Fruit fly (Drosophila melanogaster) whole organism: Measurements from ENCODE around the gene P5CDh1.

Source experiments
- pan ChIP-seq: fragments of >200 bp; optimal IDR thresholded peaks from 2 replicates; lab custom pipeline; 2017
- usp ChIP-seq: fragments of >200 bp; optimal IDR thresholded peaks from 2 replicates; lab custom pipeline; 2017; ENCODE audit warnings: missing biosample characterization, missing genetic modification characterization, mixed read lengths

dm6 chr3L:21844488-21844887 lies 3.3 kb upstream of the P5CDh1 start, which contains the start of gene mub:
- TF ChIP-seq usp (GFP tag; lab: Kevin White, UChicago) (no peak), pan (lab: Kevin White, UChicago) (no peak)
